Worm (Caenorhabditis elegans) whole organism, L3 larva: ENCODE data around the gene pacs-1.

Experiments used
- ama-1 ChIP-seq: fragments of 150-350 bp; optimal IDR thresholded peaks from 2 replicates; lab custom pipeline; 2018
- nhr-23 ChIP-seq: fragments of 150-350 bp; optimal IDR thresholded peaks from 2 replicates; lab custom pipeline; 2014; ENCODE audit warnings: missing biosample characterization, missing genetic modification reagents, missing genetic modification characterization
- unc-62 ChIP-seq: fragments of 150-350 bp; sonication (generic microtip); optimal IDR thresholded peaks from 4 replicates; lab custom pipeline; 2014; ENCODE audit warnings: missing biosample characterization, missing genetic modification reagents, missing genetic modification characterization

DNA sequence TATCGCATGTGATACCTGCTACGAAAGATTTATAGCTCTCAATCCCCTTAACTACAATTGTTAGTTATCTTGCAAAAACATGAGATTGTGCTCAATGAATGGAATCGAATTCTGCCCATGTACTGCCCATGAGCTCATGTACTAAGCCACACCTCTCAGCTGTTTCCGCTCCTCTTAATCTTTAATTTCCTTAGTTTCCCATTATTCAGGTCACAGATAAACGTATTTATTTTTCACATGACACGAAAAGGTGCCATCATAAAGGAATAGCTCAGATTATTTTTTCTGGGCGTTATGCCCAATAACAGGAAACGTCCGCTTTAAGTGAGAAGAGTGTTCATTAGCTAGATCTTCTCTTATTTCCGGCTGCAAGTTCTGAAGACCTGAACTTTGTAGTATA lies 31.0 kb downstream of the pacs-1 start:
- TF ChIP-seq unc-62 (GFP tag; lab: Kevin White, UChicago) = no peak
- TF ChIP-seq nhr-23 (tag; lab: Kevin White, UChicago) = no peak
- no peak for TF ChIP-seq ama-1 (lab: Kevin White, UChicago)
